Worm (Caenorhabditis elegans): ENCODE data around the gene grd-12.

DNA sequence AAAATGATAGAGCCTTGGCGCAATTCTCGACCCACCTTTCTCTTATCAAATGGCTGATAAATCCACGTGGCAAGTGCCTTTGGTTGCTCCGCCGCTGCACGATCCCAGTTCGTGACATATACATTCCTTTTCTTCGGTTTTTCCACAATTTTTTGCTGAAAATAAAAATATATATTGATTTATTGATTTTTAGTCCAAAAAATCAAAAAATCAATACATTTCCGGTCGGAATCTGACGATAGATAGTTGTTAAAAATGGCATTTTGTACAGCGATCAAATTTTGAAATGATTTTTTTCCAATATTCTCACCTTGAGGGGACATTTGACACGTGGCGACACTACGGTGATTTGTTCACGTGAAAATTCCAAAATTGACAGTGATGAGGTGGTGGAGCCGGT lies 34.5 kb upstream of the grd-12 start:
- no peak for TF ChIP-seq sea-1 (GFP tag; conservative IDR thresholded peaks at IDR 0.05)
- no peak for TF ChIP-seq scrt-1 (GFP tag; IDR thresholded peaks at IDR 0.05)
- no peak for TF ChIP-seq ama-1 (optimal IDR thresholded peaks at IDR 0.05)
- no peak for TF ChIP-seq tbx-37 (GFP tag; conservative IDR thresholded peaks at IDR 0.05)
- TF ChIP-seq ceh-36 (tag; optimal IDR thresholded peaks at IDR 0.05), result no peak
- no peak for TF ChIP-seq aly-1 (tag; optimal IDR thresholded peaks at IDR 0.05)
- no peak for TF ChIP-seq F13C5.2 (tag; optimal IDR thresholded peaks at IDR 0.05)
- no peak for TF ChIP-seq tbx-11 (GFP tag; IDR thresholded peaks at IDR 0.05)
- no peak for TF ChIP-seq ets-7 (tag; optimal IDR thresholded peaks at IDR 0.05)
